Worm (Caenorhabditis elegans) whole organism, mixed stage, embryonic: ENCODE measurements around the gene inft-2.

Experiments
- M03D4.4 ChIP-seq: sonication (generic microtip); optimal IDR thresholded peaks from 2 replicates; lab custom pipeline; 2017; ENCODE audit warnings: mild to moderate bottlenecking, missing genetic modification characterization, missing compliant biosample characterization
- bed-3 ChIP-seq: fragments of 200-800 bp; sonication (Bioruptor generic); optimal IDR thresholded peaks from 3 replicates; lab custom pipeline; 2018; ENCODE audit warnings: mild to moderate bottlenecking, missing genetic modification characterization, moderate library complexity, missing compliant biosample characterization
- blmp-1 ChIP-seq: fragments of 150-350 bp; optimal IDR thresholded peaks from 2 replicates; lab custom pipeline; 2014; ENCODE audit warnings: missing biosample characterization, missing genetic modification characterization
- ceh-39 ChIP-seq: fragments of 150-350 bp; optimal IDR thresholded peaks from 2 replicates; lab custom pipeline; 2014; ENCODE audit warnings: missing biosample characterization, missing genetic modification characterization
- ceh-43 ChIP-seq: fragments of 200-800 bp; sonication (Bioruptor generic); optimal IDR thresholded peaks from 2 replicates; lab custom pipeline; 2018; ENCODE audit warnings: mild to moderate bottlenecking, missing genetic modification characterization, moderate library complexity, missing compliant biosample characterization
- ceh-83 ChIP-seq: fragments of 200-800 bp; sonication (Bioruptor generic); optimal IDR thresholded peaks from 2 replicates; lab custom pipeline; 2018; ENCODE audit warnings: mild to moderate bottlenecking, missing genetic modification characterization, missing compliant biosample characterization
- ces-1 ChIP-seq: fragments of 150-350 bp; optimal IDR thresholded peaks from 2 replicates; lab custom pipeline; 2014; ENCODE audit warnings: missing biosample characterization, missing genetic modification reagents, missing genetic modification characterization
- cnd-1 ChIP-seq: fragments of 200-800 bp; sonication (Bioruptor generic); optimal IDR thresholded peaks from 2 replicates; lab custom pipeline; 2018; ENCODE audit warnings: mild to moderate bottlenecking, missing genetic modification characterization, missing compliant biosample characterization
- drap-1 ChIP-seq: fragments of 200-800 bp; sonication (Bioruptor generic); optimal IDR thresholded peaks from 3 replicates; lab custom pipeline; 2018; ENCODE audit warnings: mild to moderate bottlenecking, missing genetic modification characterization, missing compliant biosample characterization
- elt-1 ChIP-seq: sonication (generic microtip); optimal IDR thresholded peaks from 2 replicates; lab custom pipeline; 2017; ENCODE audit warnings: missing genetic modification characterization, mild to moderate bottlenecking, missing compliant biosample characterization, antibody characterized with exemption, moderate library complexity, borderline replicate concordance; ENCODE audit not compliant: insufficient read depth
- elt-3 ChIP-seq: fragments of 150-350 bp; optimal IDR thresholded peaks from 2 replicates; lab custom pipeline; 2014; ENCODE audit warnings: missing biosample characterization, missing genetic modification characterization
- flh-1 ChIP-seq: fragments of 200-800 bp; sonication (Bioruptor generic); optimal IDR thresholded peaks from 2 replicates; lab custom pipeline; 2018; ENCODE audit warnings: mild to moderate bottlenecking, missing genetic modification characterization, moderate library complexity, missing compliant biosample characterization
- ham-2 ChIP-seq: fragments of 200-800 bp; sonication (Bioruptor generic); optimal IDR thresholded peaks from 2 replicates; lab custom pipeline; 2018; ENCODE audit warnings: mild to moderate bottlenecking, missing genetic modification characterization, missing compliant biosample characterization
- hlh-1 ChIP-seq: fragments of 150-350 bp; optimal IDR thresholded peaks from 2 replicates; lab custom pipeline; 2014; ENCODE audit warnings: missing biosample characterization, missing genetic modification reagents, missing genetic modification characterization
- lin-13 ChIP-seq: fragments of 150-350 bp; optimal IDR thresholded peaks from 2 replicates; lab custom pipeline; 2014; ENCODE audit warnings: missing biosample characterization, missing genetic modification characterization
- lsy-2 ChIP-seq: fragments of 150-350 bp; optimal IDR thresholded peaks from 2 replicates; lab custom pipeline; 2014; ENCODE audit warnings: missing biosample characterization, missing genetic modification characterization
- mep-1 ChIP-seq: fragments of 150-350 bp; optimal IDR thresholded peaks from 2 replicates; lab custom pipeline; 2017; ENCODE audit warnings: missing biosample characterization, missing genetic modification reagents, missing genetic modification characterization, inconsistent platforms
- mls-2 ChIP-seq: sonication (generic microtip); optimal IDR thresholded peaks from 2 replicates; lab custom pipeline; 2016; ENCODE audit warnings: mild to moderate bottlenecking, missing genetic modification characterization, moderate library complexity, missing compliant biosample characterization
- nhr-12 ChIP-seq: fragments of 150-350 bp; optimal IDR thresholded peaks from 2 replicates; lab custom pipeline; 2014; ENCODE audit warnings: missing biosample characterization, missing genetic modification characterization
- nhr-2 ChIP-seq: fragments of 150-350 bp; optimal IDR thresholded peaks from 2 replicates; lab custom pipeline; 2014; ENCODE audit warnings: missing biosample characterization, missing genetic modification characterization
- nhr-237 ChIP-seq: fragments of 150-350 bp; optimal IDR thresholded peaks from 2 replicates; lab custom pipeline; 2014; ENCODE audit warnings: missing biosample characterization, missing genetic modification characterization
- nhr-28 ChIP-seq: fragments of 150-350 bp; optimal IDR thresholded peaks from 2 replicates; lab custom pipeline; 2014; ENCODE audit warnings: missing biosample characterization, missing genetic modification characterization
- nhr-76 ChIP-seq: sonication (generic microtip); optimal IDR thresholded peaks from 2 replicates; lab custom pipeline; 2017; ENCODE audit warnings: missing biosample characterization, missing genetic modification characterization
- pha-4 ChIP-seq: fragments of 150-350 bp; optimal IDR thresholded peaks from 2 replicates; lab custom pipeline; 2018; ENCODE audit warnings: missing biosample characterization, missing genetic modification reagents, missing genetic modification characterization
- sem-2 ChIP-seq: fragments of 200-800 bp; sonication (Bioruptor generic); optimal IDR thresholded peaks from 2 replicates; lab custom pipeline; 2018; ENCODE audit warnings: mild to moderate bottlenecking, missing genetic modification characterization, missing compliant biosample characterization
- snpc-4 ChIP-seq: fragments of 150-350 bp; optimal IDR thresholded peaks from 2 replicates; lab custom pipeline; 2014; ENCODE audit warnings: missing biosample characterization, missing genetic modification characterization
- sptf-1 ChIP-seq: sonication (generic microtip); optimal IDR thresholded peaks from 2 replicates; lab custom pipeline; 2017; ENCODE audit warnings: mild to moderate bottlenecking, missing genetic modification characterization, moderate library complexity, missing compliant biosample characterization
- tbx-8 ChIP-seq: fragments of 200-800 bp; sonication (Bioruptor generic); optimal IDR thresholded peaks from 2 replicates; lab custom pipeline; 2018; ENCODE audit warnings: mild to moderate bottlenecking, missing genetic modification characterization, moderate library complexity, missing compliant biosample characterization
- unc-120 ChIP-seq: sonication (generic microtip); optimal IDR thresholded peaks from 2 replicates; lab custom pipeline; 2017; ENCODE audit warnings: missing genetic modification characterization, missing compliant biosample characterization; ENCODE audit not compliant: poor library complexity, severe bottlenecking
- unc-39 ChIP-seq: fragments of 150-350 bp; optimal IDR thresholded peaks from 2 replicates; lab custom pipeline; 2014; ENCODE audit warnings: missing biosample characterization, missing genetic modification characterization
- unc-62 ChIP-seq: fragments of 150-350 bp; optimal IDR thresholded peaks from 2 replicates; lab custom pipeline; 2014; ENCODE audit warnings: missing biosample characterization, missing genetic modification reagents, missing genetic modification characterization
- zip-8 ChIP-seq: fragments of 150-350 bp; optimal IDR thresholded peaks from 2 replicates; lab custom pipeline; 2014; ENCODE audit warnings: missing biosample characterization, missing genetic modification characterization

The inft-2 gene

ce11 chrV:13009271-13009670 is 7.2 kb downstream of the inft-2 start:
- no peak for TF ChIP-seq ham-2 (GFP tag; lab: Kevin White, UChicago)
- no peak for TF ChIP-seq ceh-83 (GFP tag; lab: Kevin White, UChicago)
- no peak for TF ChIP-seq mls-2 (tag; lab: Kevin White, UChicago)
- TF ChIP-seq elt-1 (tag; lab: Kevin White, UChicago): no peak
- TF ChIP-seq flh-1 (GFP tag; lab: Kevin White, UChicago): no peak
- no peak for TF ChIP-seq nhr-12 (tag; lab: Kevin White, UChicago)
- TF ChIP-seq ceh-43 (GFP tag; lab: Kevin White, UChicago): no peak
- no peak for TF ChIP-seq nhr-76 (tag; lab: Kevin White, UChicago)
- TF ChIP-seq nhr-237 (tag; lab: Kevin White, UChicago): no peak
- no peak for TF ChIP-seq ceh-39 (tag; lab: Kevin White, UChicago)
- TF ChIP-seq nhr-2: no peak
- TF ChIP-seq unc-62: no peak
- TF ChIP-seq, all 35 proteins: peak for 0

DNA sequence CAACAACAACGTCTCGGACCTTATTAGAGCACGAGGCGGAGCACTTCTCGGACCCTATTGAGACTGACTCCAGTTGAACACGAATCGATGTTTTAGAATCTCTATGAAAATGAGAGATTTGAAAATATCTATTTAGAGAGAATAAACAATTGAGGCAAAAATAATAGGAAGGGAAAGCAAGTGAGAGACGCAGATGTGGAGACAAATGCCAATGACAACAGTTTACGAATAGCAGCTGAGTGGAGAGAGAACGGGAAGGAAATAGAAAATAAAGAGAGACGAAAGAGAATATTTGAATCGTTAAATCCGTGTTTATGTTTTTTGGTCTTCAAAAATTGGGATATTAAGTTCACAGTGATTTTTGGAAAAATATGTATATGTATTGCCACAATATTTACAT is 7.7 kb downstream of the inft-2 start:
- peak; percentile 28 for TF ChIP-seq lsy-2 (tag; lab: Kevin White, UChicago)
- no peak for TF ChIP-seq flh-1 (GFP tag; lab: Kevin White, UChicago)
- TF ChIP-seq hlh-1 (tag; lab: Kevin White, UChicago): peak; percentile 29
- TF ChIP-seq ces-1 (GFP tag; lab: Kevin White, UChicago): peak; percentile 59
- peak; percentile 50 for TF ChIP-seq unc-120 (tag; lab: Kevin White, UChicago)
- TF ChIP-seq M03D4.4 (tag; lab: Kevin White, UChicago): no peak
- TF ChIP-seq pha-4 (tag; lab: Kevin White, UChicago): peak; percentile 10

DNA sequence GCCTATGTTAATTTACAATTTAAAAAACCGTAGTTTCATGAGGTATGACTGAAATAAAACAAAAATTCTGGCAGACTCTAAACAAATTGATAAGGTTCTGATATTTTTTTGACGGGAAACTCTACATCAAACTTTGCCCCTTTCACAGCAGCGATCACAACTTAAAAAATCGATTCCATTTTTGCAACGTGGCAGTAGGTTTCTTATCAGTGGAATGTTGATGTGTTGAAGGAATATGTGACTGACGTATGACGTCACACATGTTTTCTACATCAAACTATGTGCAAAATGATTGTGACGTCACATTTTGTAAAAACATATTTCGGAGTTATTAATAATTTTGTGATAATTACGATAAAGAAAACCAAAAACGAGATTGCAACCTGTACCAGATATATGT is 9.8 kb downstream of the inft-2 start:
- TF ChIP-seq zip-8: peak; percentile 94
- TF ChIP-seq sem-2: no peak

ce11 chrV:13013158-13013557 is 11.0 kb downstream of the inft-2 start, which contains the start of gene try-10:
Gene try-10 (minus strand): TSS chrV:13013258.
- no peak for TF ChIP-seq pha-4 (tag; lab: Kevin White, UChicago)
- TF ChIP-seq sptf-1: no peak
- no peak for TF ChIP-seq ceh-43 (GFP tag; lab: Kevin White, UChicago)
- TF ChIP-seq unc-62: no peak
- no peak for TF ChIP-seq nhr-237 (tag; lab: Kevin White, UChicago)
- no peak for TF ChIP-seq lsy-2 (tag; lab: Kevin White, UChicago)
- no peak for TF ChIP-seq blmp-1
- TF ChIP-seq ces-1 (GFP tag; lab: Kevin White, UChicago): no peak
- no peak for TF ChIP-seq elt-1 (tag; lab: Kevin White, UChicago)
- no peak for TF ChIP-seq nhr-28 (tag; lab: Kevin White, UChicago)
- no peak for TF ChIP-seq nhr-12 (tag; lab: Kevin White, UChicago)
- TF ChIP-seq ceh-39 (tag; lab: Kevin White, UChicago): no peak
- no peak for TF ChIP-seq drap-1 (GFP tag; lab: Kevin White, UChicago)
- no peak for TF ChIP-seq elt-3 (tag; lab: Kevin White, UChicago)
- TF ChIP-seq bed-3 (GFP tag; lab: Kevin White, UChicago): no peak
- TF ChIP-seq cnd-1: no peak
- no peak for TF ChIP-seq mep-1

DNA sequence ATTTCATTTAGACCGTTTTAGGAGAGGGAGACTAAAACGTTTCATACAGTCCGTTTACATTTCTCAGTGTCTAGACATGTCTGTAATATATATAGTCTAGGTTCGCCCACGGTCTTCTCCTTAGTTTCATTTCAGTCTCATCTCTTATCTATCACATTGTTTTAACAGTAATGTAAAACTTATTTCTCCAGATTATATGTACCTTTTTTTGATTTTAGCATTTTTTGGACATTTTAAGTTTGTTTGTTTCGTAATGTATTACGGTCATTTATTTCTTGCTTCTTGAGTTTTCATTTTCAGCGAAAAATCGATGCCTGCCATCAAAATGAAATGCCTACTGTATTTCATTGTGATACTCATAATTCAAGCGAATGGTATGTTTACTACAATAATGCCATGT is 11.7 kb downstream of the inft-2 start, which contains the start of gene F15B9.6:
F15B9.6 (plus strand) TSS at position 301 of the 400 bp plus-strand sequence.
- TF ChIP-seq tbx-8 (GFP tag; lab: Kevin White, UChicago) (no peak), ceh-39 (tag; lab: Kevin White, UChicago) (no peak), ceh-83 (GFP tag; lab: Kevin White, UChicago) (no peak), nhr-2 (no peak), snpc-4 (tag; lab: Kevin White, UChicago) (no peak), nhr-28 (tag; lab: Kevin White, UChicago) (no peak), unc-120 (tag; lab: Kevin White, UChicago) (no peak), mep-1 (no peak), bed-3 (GFP tag; lab: Kevin White, UChicago) (no peak), unc-39 (tag; lab: Kevin White, UChicago) (no peak), M03D4.4 (tag; lab: Kevin White, UChicago) (no peak), lin-13 (tag; lab: Kevin White, UChicago) (no peak), lsy-2 (tag; lab: Kevin White, UChicago) (no peak), nhr-76 (tag; lab: Kevin White, UChicago) (no peak)
